Worm (Caenorhabditis elegans) whole organism, young adult: ENCODE measurements around the gene Y41E3.6.

Experiments
- B0035.1 ChIP-seq: sonication (generic microtip); optimal IDR thresholded peaks from 2 replicates; lab custom pipeline; 2016; ENCODE audit warnings: missing genetic modification characterization, mild to moderate bottlenecking, missing compliant biosample characterization, missing genotype, missing genetic modification reagents
- C17E4.6 ChIP-seq: fragments of 200-800 bp; sonication (Bioruptor generic); IDR thresholded peaks from 2 replicates; pipeline ENCODE4 v1.3.6; 2022; ENCODE audit warnings: missing genetic modification reagents, missing genetic modification characterization, missing compliant biosample characterization
- F10E7.11 ChIP-seq: sonication (generic microtip); optimal IDR thresholded peaks from 2 replicates; lab custom pipeline; 2017; ENCODE audit warnings: mild to moderate bottlenecking, missing genetic modification characterization, moderate library complexity, missing compliant biosample characterization
- F57A8.1 ChIP-seq: fragments of 200-800 bp; sonication (Bioruptor generic); optimal IDR thresholded peaks from 2 replicates; lab custom pipeline; 2018; ENCODE audit warnings: mild to moderate bottlenecking, missing genetic modification characterization, moderate library complexity, missing compliant biosample characterization
- K12H6.12 ChIP-seq: fragments of 200-800 bp; sonication (Bioruptor generic); optimal IDR thresholded peaks from 2 replicates; lab custom pipeline; 2018; ENCODE audit warnings: mild to moderate bottlenecking, missing genetic modification characterization, missing compliant biosample characterization
- Y56A3A.18 ChIP-seq: fragments of 200-800 bp; sonication (Bioruptor generic); IDR thresholded peaks from 2 replicates; pipeline ENCODE4 v1.3.6; 2022; ENCODE audit warnings: missing genetic modification reagents, missing genetic modification characterization, missing compliant biosample characterization
- ama-1 ChIP-seq, 3 experiments: fragments of 150-350 bp in 1 of 3; sonication (generic microtip) in 2 of 3; optimal IDR thresholded peaks; 2 replicates each; lab custom pipeline; 2014 to 2018; ENCODE audit warnings: missing biosample characterization in 2 of 3, missing genetic modification characterization in 2 of 3, missing genetic modification reagents in 2 of 3
- aptf-2 ChIP-seq: fragments of 200-800 bp; sonication (Bioruptor generic); conservative IDR thresholded peaks from 2 replicates; pipeline ENCODE4 v1.3.6; 2022; ENCODE audit warnings: missing genetic modification reagents, missing genetic modification characterization, missing compliant biosample characterization
- atf-7 ChIP-seq: sonication (generic microtip); optimal IDR thresholded peaks from 2 replicates; lab custom pipeline; 2017; ENCODE audit warnings: mild to moderate bottlenecking, missing genetic modification characterization, missing compliant biosample characterization
- attf-3 ChIP-seq: fragments of 200-800 bp; sonication (Bioruptor generic); conservative IDR thresholded peaks from 2 replicates; pipeline ENCODE4 v1.3.6; 2022; ENCODE audit warnings: missing genetic modification reagents, missing genetic modification characterization, missing compliant biosample characterization
- attf-5 ChIP-seq: fragments of 200-800 bp; sonication (Bioruptor generic); optimal IDR thresholded peaks from 2 replicates; lab custom pipeline; 2018; ENCODE audit warnings: mild to moderate bottlenecking, missing genetic modification characterization, missing compliant biosample characterization
- attf-6 ChIP-seq: fragments of 200-800 bp; sonication (Bioruptor generic); IDR thresholded peaks from 2 replicates; pipeline ENCODE4 v1.3.6; 2022; ENCODE audit warnings: missing genetic modification reagents, missing genetic modification characterization, missing compliant biosample characterization
- cebp-1 ChIP-seq, 2 experiments: fragments of 200-800 bp in 1 of 2; sonication (Bioruptor generic) in 1 of 2; sonication (generic microtip) in 1 of 2; IDR thresholded peaks in 1 of 2; optimal IDR thresholded peaks in 1 of 2; 2 replicates each; pipeline versions ENCODE4 v1.3.6 to Lab custom; 2017 to 2022; ENCODE audit warnings: missing compliant biosample characterization in 2 of 2, missing genetic modification characterization in 2 of 2, mild to moderate bottlenecking in 1 of 2, missing genetic modification reagents in 1 of 2, moderate library complexity in 1 of 2
- cebp-2 ChIP-seq: fragments of 200-800 bp; sonication (Bioruptor generic); IDR thresholded peaks from 2 replicates; pipeline ENCODE4 v1.3.6; 2022; ENCODE audit warnings: missing genetic modification characterization, missing compliant biosample characterization
- ceh-79 ChIP-seq: sonication (generic microtip); optimal IDR thresholded peaks from 2 replicates; lab custom pipeline; 2017; ENCODE audit warnings: mild to moderate bottlenecking, missing genetic modification characterization, missing compliant biosample characterization
- die-1 ChIP-seq: sonication (generic microtip); optimal IDR thresholded peaks from 2 replicates; lab custom pipeline; 2016; ENCODE audit warnings: missing genotype, mild to moderate bottlenecking, missing genetic modification characterization, missing compliant biosample characterization
- efl-1 ChIP-seq: fragments of 150-350 bp; optimal IDR thresholded peaks from 2 replicates; lab custom pipeline; 2014; ENCODE audit warnings: missing biosample characterization, missing genetic modification reagents, missing genetic modification characterization
- egrh-3 ChIP-seq: fragments of 200-800 bp; sonication (Bioruptor generic); IDR thresholded peaks from 2 replicates; pipeline ENCODE4 v1.3.6; 2022; ENCODE audit warnings: missing genetic modification reagents, missing genetic modification characterization, missing compliant biosample characterization
- hlh-12 ChIP-seq: sonication (generic microtip); optimal IDR thresholded peaks from 2 replicates; lab custom pipeline; 2016; ENCODE audit warnings: missing genetic modification characterization, missing compliant biosample characterization
- hrde-1 ChIP-seq: sonication (generic microtip); optimal IDR thresholded peaks from 2 replicates; lab custom pipeline; 2016; ENCODE audit warnings: missing genetic modification characterization, mild to moderate bottlenecking, missing compliant biosample characterization, moderate library complexity, missing genotype, missing genetic modification reagents, borderline replicate concordance
- lag-1 ChIP-seq: fragments of 200-800 bp; sonication (Bioruptor generic); IDR thresholded peaks from 2 replicates; pipeline ENCODE4 v1.3.6; 2022; ENCODE audit warnings: missing genetic modification reagents, missing genetic modification characterization, missing compliant biosample characterization
- let-526 ChIP-seq: fragments of 200-800 bp; sonication (Bioruptor generic); IDR thresholded peaks from 2 replicates; pipeline ENCODE4 v1.3.6; 2022; ENCODE audit warnings: missing genetic modification reagents, missing genetic modification characterization, missing compliant biosample characterization
- lin-35 ChIP-seq, 3 experiments: fragments of 150-350 bp in 2 of 3; sonication (generic microtip) in 1 of 3; optimal IDR thresholded peaks; 2 replicates each; lab custom pipeline; 2014 to 2018; ENCODE audit warnings: missing biosample characterization in 3 of 3, missing genetic modification characterization in 3 of 3, missing genetic modification reagents in 3 of 3
- lsl-1 ChIP-seq: fragments of 200-800 bp; sonication (Bioruptor generic); optimal IDR thresholded peaks from 2 replicates; lab custom pipeline; 2018; ENCODE audit warnings: mild to moderate bottlenecking, missing genetic modification characterization, moderate library complexity, missing compliant biosample characterization
- lsy-27 ChIP-seq: sonication (generic microtip); optimal IDR thresholded peaks from 2 replicates; lab custom pipeline; 2017; ENCODE audit warnings: missing genetic modification characterization, mild to moderate bottlenecking, missing compliant biosample characterization, antibody characterized with exemption, missing genotype, borderline replicate concordance; ENCODE audit not compliant: insufficient read depth
- mcd-1 ChIP-seq: fragments of 200-800 bp; sonication (Bioruptor generic); IDR thresholded peaks from 2 replicates; pipeline ENCODE4 v1.3.6; 2022; ENCODE audit warnings: missing genetic modification reagents, missing genetic modification characterization, missing compliant biosample characterization
- mes-4 ChIP-seq: sonication (generic microtip); optimal IDR thresholded peaks from 2 replicates; lab custom pipeline; 2016; ENCODE audit warnings: missing genotype, missing genetic modification characterization, missing compliant biosample characterization
- mxl-1 ChIP-seq: sonication (generic microtip); optimal IDR thresholded peaks from 2 replicates; lab custom pipeline; 2016; ENCODE audit warnings: missing genetic modification characterization, missing compliant biosample characterization
- nfya-1 ChIP-seq: sonication (generic microtip); optimal IDR thresholded peaks from 2 replicates; lab custom pipeline; 2017; ENCODE audit warnings: antibody characterized with exemption, missing compliant biosample characterization, missing genetic modification characterization, borderline replicate concordance; ENCODE audit not compliant: insufficient read depth
- nhr-27 ChIP-seq: fragments of 200-800 bp; sonication (Bioruptor generic); optimal IDR thresholded peaks from 2 replicates; lab custom pipeline; 2018; ENCODE audit warnings: mild to moderate bottlenecking, missing genetic modification characterization, moderate library complexity, missing compliant biosample characterization
- nhr-90 ChIP-seq: sonication (generic microtip); optimal IDR thresholded peaks from 2 replicates; lab custom pipeline; 2016; ENCODE audit warnings: missing genotype, mild to moderate bottlenecking, missing genetic modification characterization, missing compliant biosample characterization
- sdz-38 ChIP-seq: sonication (generic microtip); optimal IDR thresholded peaks from 2 replicates; lab custom pipeline; 2016; ENCODE audit warnings: missing genotype, missing genetic modification characterization, missing compliant biosample characterization
- snpc-1.1 ChIP-seq: sonication (generic microtip); optimal IDR thresholded peaks from 2 replicates; lab custom pipeline; 2017; ENCODE audit warnings: missing genetic modification characterization, mild to moderate bottlenecking, missing compliant biosample characterization, antibody characterized with exemption, moderate library complexity, missing genotype, missing genetic modification reagents; ENCODE audit not compliant: insufficient read depth
- xnd-1 ChIP-seq: sonication (generic microtip); optimal IDR thresholded peaks from 2 replicates; lab custom pipeline; 2016; ENCODE audit warnings: missing genotype, missing genetic modification reagents, missing genetic modification characterization, missing compliant biosample characterization
- zfh-2 ChIP-seq: fragments of 200-800 bp; sonication (Bioruptor generic); conservative IDR thresholded peaks from 2 replicates; pipeline ENCODE4 v1.3.6; 2022; ENCODE audit warnings: missing genetic modification reagents, missing genetic modification characterization, missing compliant biosample characterization
- ztf-18 ChIP-seq: sonication (generic microtip); optimal IDR thresholded peaks from 2 replicates; lab custom pipeline; 2016; ENCODE audit warnings: missing genotype, mild to moderate bottlenecking, missing genetic modification characterization, missing compliant biosample characterization
- ztf-26 ChIP-seq: sonication (generic microtip); optimal IDR thresholded peaks from 2 replicates; lab custom pipeline; 2017; ENCODE audit warnings: missing genetic modification characterization, missing compliant biosample characterization
- ztf-28 ChIP-seq: fragments of 200-800 bp; sonication (Bioruptor generic); IDR thresholded peaks from 2 replicates; pipeline ENCODE4 v1.3.6; 2022; ENCODE audit warnings: missing genetic modification reagents, missing genetic modification characterization, missing compliant biosample characterization
- ztf-3 ChIP-seq: fragments of 200-800 bp; sonication (Bioruptor generic); optimal IDR thresholded peaks from 2 replicates; lab custom pipeline; 2018; ENCODE audit warnings: mild to moderate bottlenecking, missing genetic modification characterization, missing compliant biosample characterization
- ztf-6 ChIP-seq: fragments of 200-800 bp; sonication (Bioruptor generic); IDR thresholded peaks from 2 replicates; pipeline ENCODE4 v1.3.6; 2022; ENCODE audit warnings: missing genetic modification reagents, missing genetic modification characterization, missing compliant biosample characterization

Gene Y41E3.6

ce11 chrIV:15016984-15017383 is 10.4 kb downstream of the Y41E3.6 start:
- TF ChIP-seq snpc-1.1 (tag; lab: Kevin White, UChicago) (no peak), zfh-2 (GFP tag; lab: Robert Waterston, UW) (peak; percentile 41; the same call in 1 of the 2 replicates), K12H6.12 (tag; lab: Kevin White, UChicago) (peak; percentile 23)

- TF ChIP-seq nhr-90 (tag; lab: Kevin White, UChicago) (no peak), ztf-18 (tag; lab: Kevin White, UChicago) (peak; percentile 41), B0035.1 (tag; lab: Kevin White, UChicago) (no peak), ztf-28 (GFP tag; lab: Robert Waterston, UW) (no peak), F57A8.1 (GFP tag; lab: Kevin White, UChicago) (no peak), hlh-12 (no peak), Y56A3A.18 (GFP tag; lab: Robert Waterston, UW) (no peak), ztf-6 (GFP tag; lab: Robert Waterston, UW) (no peak), lag-1 (GFP tag; lab: Robert Waterston, UW) (no peak), attf-6 (no peak), aptf-2 (GFP tag; lab: Robert Waterston, UW) (no peak), cebp-1 (GFP tag; IDR thresholded peaks at IDR 0.05; lab: Robert Waterston, UW) (no peak), cebp-1 (tag; optimal IDR thresholded peaks at IDR 0.05; lab: Kevin White, UChicago) (peak; percentile 19), zfh-2 (GFP tag; lab: Robert Waterston, UW) (0 out of 2 replicates have a peak, but pooled peaks have one; percentile 23), ama-1 (optimal IDR thresholded peaks at IDR 0.05; lab: Kevin White, UChicago) (no peak), ama-1 (GFP tag; optimal IDR thresholded peaks at IDR 0.05; lab: Kevin White, UChicago) (no peak), atf-7 (tag; lab: Kevin White, UChicago) (no peak), cebp-2 (peak; percentile 27; the same call in 1 of the 2 replicates), ztf-3 (GFP tag; lab: Kevin White, UChicago) (no peak), nfya-1 (no peak), mcd-1 (no peak), die-1 (tag; lab: Kevin White, UChicago) (no peak), efl-1 (no peak), let-526 (GFP tag; lab: Robert Waterston, UW) (no peak), attf-3 (GFP tag; lab: Robert Waterston, UW) (no peak), lin-35 (GFP tag; optimal IDR thresholded peaks at IDR 0.05; lab: Kevin White, UChicago) (peak in 1 of 3 experiments; percentile 8), hrde-1 (tag; lab: Kevin White, UChicago) (no peak), nhr-27 (tag; lab: Kevin White, UChicago) (no peak), C17E4.6 (GFP tag; lab: Robert Waterston, UW) (no peak), lsl-1 (GFP tag; lab: Kevin White, UChicago) (no peak), egrh-3 (no peak), ztf-26 (tag; lab: Kevin White, UChicago) (no peak), mxl-1 (tag; lab: Kevin White, UChicago) (no peak), ceh-79 (tag; lab: Kevin White, UChicago) (no peak), attf-5 (GFP tag; lab: Kevin White, UChicago) (no peak), xnd-1 (tag; lab: Kevin White, UChicago) (no peak), F10E7.11 (tag; lab: Kevin White, UChicago) (no peak), lsy-27 (no peak), K12H6.12 (tag; lab: Kevin White, UChicago) (peak; percentile 12), mes-4 (tag; lab: Kevin White, UChicago) (no peak), sdz-38 (tag; lab: Kevin White, UChicago) (no peak)
Observed at ce11 chrIV:15020958-15021357, 14.4 kb downstream of the Y41E3.6 start.
